Fruit fly (Drosophila melanogaster) whole organism, embryonic: ENCODE results near the gene wfs1.

Source experiments
- Ada2b ChIP-seq: fragments of 200-800 bp; sonication (Bioruptor generic); IDR thresholded peaks from 2 replicates; pipeline ENCODE4 v1.3.6; 2022; ENCODE audit warnings: missing biosample characterization, missing genetic modification characterization
- Asciz ChIP-seq: fragments of 200-800 bp; sonication (Bioruptor generic); optimal IDR thresholded peaks from 2 replicates; lab custom pipeline; 2017; ENCODE audit warnings: missing biosample characterization, mild to moderate bottlenecking, missing genetic modification characterization, missing genetic modification reagents
- CG11504 ChIP-seq: fragments of 200-800 bp; sonication (Bioruptor generic); optimal IDR thresholded peaks from 3 replicates; lab custom pipeline; 2019; ENCODE audit warnings: missing biosample characterization, mild to moderate bottlenecking, missing genetic modification characterization, moderate library complexity
- CG12942 ChIP-seq: fragments of 200-800 bp; sonication (Bioruptor generic); optimal IDR thresholded peaks from 3 replicates; lab custom pipeline; 2016; ENCODE audit warnings: missing biosample characterization, missing genetic modification characterization
- CG13624 ChIP-seq: fragments of 200-800 bp; sonication (Bioruptor generic); optimal IDR thresholded peaks from 2 replicates; lab custom pipeline; 2016; ENCODE audit warnings: missing biosample characterization, missing genetic modification characterization
- CG14667 ChIP-seq: fragments of 200-800 bp; sonication (Bioruptor generic); IDR thresholded peaks from 2 replicates; pipeline ENCODE4 v1.3.6; 2022; ENCODE audit warnings: missing biosample characterization, missing genetic modification characterization
- CG14860 ChIP-seq: fragments of 200-800 bp; sonication (Bioruptor generic); IDR thresholded peaks from 3 replicates; pipeline ENCODE4 v1.3.6; 2022; ENCODE audit warnings: missing biosample characterization, missing genetic modification characterization; ENCODE audit not compliant: partially characterized antibody
- CG1602 ChIP-seq: fragments of 200-800 bp; sonication (Bioruptor generic); optimal IDR thresholded peaks from 3 replicates; lab custom pipeline; 2016; ENCODE audit warnings: missing biosample characterization, missing genetic modification characterization
- CG18262 ChIP-seq: fragments of 200-800 bp; optimal IDR thresholded peaks from 3 replicates; lab custom pipeline; 2019; ENCODE audit warnings: missing biosample characterization, mild to moderate bottlenecking, missing genetic modification characterization, moderate library complexity
- CG18619 ChIP-seq: fragments of 200-800 bp; sonication (Bioruptor generic); optimal IDR thresholded peaks from 3 replicates; lab custom pipeline; 2017; ENCODE audit warnings: missing biosample characterization, mild to moderate bottlenecking, missing genetic modification characterization
- CG2678 ChIP-seq: fragments of 200-800 bp; sonication (Bioruptor generic); optimal IDR thresholded peaks from 3 replicates; lab custom pipeline; 2019; ENCODE audit warnings: missing biosample characterization, mild to moderate bottlenecking, missing genetic modification characterization, moderate library complexity
- CG30431 ChIP-seq: fragments of 200-800 bp; sonication (Bioruptor generic); optimal IDR thresholded peaks from 2 replicates; lab custom pipeline; 2017; ENCODE audit warnings: missing biosample characterization, missing genetic modification characterization
- CG6175 ChIP-seq: fragments of 200-800 bp; sonication (Bioruptor generic); IDR thresholded peaks from 3 replicates; pipeline ENCODE4 v1.3.6; 2022; ENCODE audit warnings: missing biosample characterization, missing genetic modification characterization
- CG6254 ChIP-seq: fragments of 200-800 bp; sonication (Bioruptor generic); optimal IDR thresholded peaks from 3 replicates; lab custom pipeline; 2017; ENCODE audit warnings: mild to moderate bottlenecking, missing biosample characterization, missing genetic modification reagents, missing genetic modification characterization
- CG6683 ChIP-seq: fragments of 200-800 bp; sonication (Bioruptor generic); optimal IDR thresholded peaks from 2 replicates; lab custom pipeline; 2017; ENCODE audit warnings: missing biosample characterization, mild to moderate bottlenecking, missing genetic modification characterization, missing genetic modification reagents
- Dref ChIP-seq: fragments of 200-800 bp; sonication (Bioruptor generic); IDR thresholded peaks from 2 replicates; pipeline ENCODE4 v1.3.6; 2022; ENCODE audit warnings: missing biosample characterization, missing genetic modification characterization
- E2f2 ChIP-seq: fragments of 200-800 bp; sonication (Bioruptor generic); IDR thresholded peaks from 2 replicates; pipeline ENCODE4 v1.3.6; 2022; ENCODE audit warnings: missing biosample characterization, missing genetic modification characterization
- HmgD ChIP-seq: fragments of 200-800 bp; sonication (Bioruptor generic); optimal IDR thresholded peaks from 3 replicates; lab custom pipeline; 2016; ENCODE audit warnings: missing biosample characterization, missing genetic modification characterization
- Hr51 ChIP-seq, 2 experiments: fragments of 200-800 bp; sonication (Bioruptor generic); optimal IDR thresholded peaks; 2 replicates in 1 of 2; 3 replicates in 1 of 2; lab custom pipeline; 2016 to 2018; ENCODE audit warnings: missing biosample characterization in 2 of 2, missing genetic modification characterization in 2 of 2, mild to moderate bottlenecking in 1 of 2, moderate library complexity in 1 of 2
- Kr ChIP-seq: fragments of 200-800 bp; sonication (Bioruptor generic); optimal IDR thresholded peaks from 2 replicates; lab custom pipeline; 2017; ENCODE audit warnings: missing biosample characterization, mild to moderate bottlenecking, missing genetic modification characterization
- MESR4 ChIP-seq: fragments of 200-800 bp; sonication (Bioruptor generic); optimal IDR thresholded peaks from 2 replicates; lab custom pipeline; 2018; ENCODE audit warnings: missing biosample characterization, mild to moderate bottlenecking, missing genetic modification characterization, moderate library complexity
- NC2α ChIP-seq: fragments of 200-800 bp; sonication (Bioruptor generic); optimal IDR thresholded peaks from 2 replicates; lab custom pipeline; 2016; ENCODE audit warnings: missing biosample characterization, missing genetic modification characterization
- Six4 ChIP-seq: fragments of 200-800 bp; sonication (Bioruptor generic); optimal IDR thresholded peaks from 2 replicates; lab custom pipeline; 2016; ENCODE audit warnings: missing biosample characterization, missing genetic modification characterization
- Usf ChIP-seq: fragments of 200-800 bp; sonication (Bioruptor generic); optimal IDR thresholded peaks from 2 replicates; lab custom pipeline; 2017; ENCODE audit warnings: missing genotype, missing biosample characterization, missing genetic modification characterization
- Xrp1 ChIP-seq: fragments of 200-800 bp; sonication (Bioruptor generic); IDR thresholded peaks from 2 replicates; pipeline ENCODE4 v1.3.6; 2022; ENCODE audit warnings: missing biosample characterization, missing genetic modification characterization
- da ChIP-seq: fragments of 200-800 bp; sonication (Bioruptor generic); optimal IDR thresholded peaks from 2 replicates; lab custom pipeline; 2016; ENCODE audit warnings: missing biosample characterization, missing genetic modification characterization
- gcm ChIP-seq: fragments of 200-800 bp; sonication (Bioruptor generic); optimal IDR thresholded peaks from 2 replicates; lab custom pipeline; 2019; ENCODE audit warnings: missing biosample characterization, mild to moderate bottlenecking, missing genetic modification characterization, moderate library complexity
- ham ChIP-seq: fragments of 200-800 bp; sonication (Bioruptor generic); IDR thresholded peaks from 2 replicates; pipeline ENCODE4 v1.3.6; 2022; ENCODE audit warnings: missing biosample characterization, missing genetic modification characterization
- hb ChIP-seq: fragments of 200-800 bp; sonication (Bioruptor generic); IDR thresholded peaks from 3 replicates; pipeline ENCODE4 v1.3.6; 2022; ENCODE audit warnings: missing biosample characterization, missing genetic modification characterization; ENCODE audit not compliant: partially characterized antibody
- hbn ChIP-seq: fragments of 200-800 bp; sonication (Bioruptor generic); IDR thresholded peaks from 2 replicates; pipeline ENCODE4 v1.3.6; 2022; ENCODE audit warnings: missing biosample characterization, missing genetic modification characterization; ENCODE audit not compliant: partially characterized antibody
- her ChIP-seq: fragments of 200-800 bp; sonication (Bioruptor generic); optimal IDR thresholded peaks from 2 replicates; lab custom pipeline; 2016; ENCODE audit warnings: missing biosample characterization, missing genetic modification characterization
- mld ChIP-seq: fragments of 200-800 bp; sonication (Bioruptor generic); IDR thresholded peaks from 3 replicates; pipeline ENCODE4 v1.3.6; 2022; ENCODE audit warnings: missing biosample characterization, missing genetic modification characterization; ENCODE audit not compliant: partially characterized antibody
- org-1 ChIP-seq: fragments of 200-800 bp; sonication (Bioruptor generic); optimal IDR thresholded peaks from 2 replicates; lab custom pipeline; 2017; ENCODE audit warnings: missing biosample characterization, missing genetic modification characterization
- pb ChIP-seq: fragments of 200-800 bp; sonication (Bioruptor generic); optimal IDR thresholded peaks from 3 replicates; lab custom pipeline; 2016; ENCODE audit warnings: missing biosample characterization, missing genetic modification characterization
- shn ChIP-seq: fragments of 200-800 bp; sonication (Bioruptor generic); optimal IDR thresholded peaks from 3 replicates; lab custom pipeline; 2016; ENCODE audit warnings: missing biosample characterization, missing genetic modification characterization
- slou ChIP-seq: fragments of 200-800 bp; sonication (Bioruptor generic); optimal IDR thresholded peaks from 3 replicates; lab custom pipeline; 2016; ENCODE audit warnings: missing biosample characterization, missing genetic modification characterization
- so ChIP-seq: fragments of 200-800 bp; sonication (Bioruptor generic); IDR thresholded peaks from 3 replicates; pipeline ENCODE4 v1.3.6; 2022; ENCODE audit warnings: missing biosample characterization, missing genetic modification characterization
- toy ChIP-seq: fragments of 200-800 bp; sonication (Bioruptor generic); IDR thresholded peaks from 2 replicates; pipeline ENCODE4 v1.3.6; 2022; ENCODE audit warnings: missing biosample characterization, missing genetic modification characterization
- trh ChIP-seq: fragments of 200-800 bp; sonication (Bioruptor generic); optimal IDR thresholded peaks from 2 replicates; lab custom pipeline; 2016; ENCODE audit warnings: missing biosample characterization, missing genetic modification characterization
- unc-4 ChIP-seq: fragments of 200-800 bp; sonication (Bioruptor generic); IDR thresholded peaks from 2 replicates; pipeline ENCODE4 v1.3.6; 2022; ENCODE audit warnings: missing biosample characterization, missing genetic modification characterization; ENCODE audit not compliant: partially characterized antibody
- unpg ChIP-seq: fragments of 200-800 bp; sonication (Bioruptor generic); optimal IDR thresholded peaks from 3 replicates; lab custom pipeline; 2018; ENCODE audit warnings: missing biosample characterization, mild to moderate bottlenecking, missing genetic modification characterization, moderate library complexity
- vnd ChIP-seq: fragments of 200-800 bp; sonication (Bioruptor generic); IDR thresholded peaks from 3 replicates; pipeline ENCODE4 v1.3.6; 2022; ENCODE audit warnings: missing biosample characterization, missing genetic modification characterization; ENCODE audit not compliant: partially characterized antibody
- z ChIP-seq: fragments of 200-800 bp; sonication (Bioruptor generic); IDR thresholded peaks from 3 replicates; pipeline ENCODE4 v1.3.6; 2022; ENCODE audit warnings: missing biosample characterization, missing genetic modification characterization
- zen ChIP-seq: fragments of 200-800 bp; sonication (Bioruptor generic); optimal IDR thresholded peaks from 3 replicates; lab custom pipeline; 2018; ENCODE audit warnings: missing biosample characterization, mild to moderate bottlenecking, missing genetic modification characterization, moderate library complexity
- zen2 ChIP-seq: fragments of 200-800 bp; sonication (Bioruptor generic); IDR thresholded peaks from 3 replicates; pipeline ENCODE4 v1.3.6; 2022; ENCODE audit warnings: missing biosample characterization, missing genetic modification characterization; ENCODE audit not compliant: partially characterized antibody
- zfh2 ChIP-seq: fragments of 200-800 bp; sonication (Bioruptor generic); optimal IDR thresholded peaks from 2 replicates; lab custom pipeline; 2016; ENCODE audit warnings: missing biosample characterization, missing genetic modification characterization

The wfs1 gene

dm6 chr3R:22724149-22724973 is 34.2 kb upstream of the wfs1 start, which contains the start of gene Irp-1A (continued):
- TF ChIP-seq mld (GFP tag; lab: Robert Waterston, UW) (peak; percentile 58; the same call in 2 of the 3 replicates), Ada2b (GFP tag; lab: Robert Waterston, UW) (peak; percentile 71), NC2α (GFP tag; lab: Kevin White, UChicago) (no peak)

- TF ChIP-seq Dref (GFP tag; lab: Robert Waterston, UW), result peak; percentile 91
- no peak for TF ChIP-seq slou (GFP tag; lab: Kevin White, UChicago)
- TF ChIP-seq zen2 (GFP tag; lab: Robert Waterston, UW), result no peak
- no peak for TF ChIP-seq Usf (GFP tag; lab: Kevin White, UChicago)
- no peak; the same call in 1 of the 2 replicates for TF ChIP-seq hbn (GFP tag; lab: Robert Waterston, UW)
- no peak for TF ChIP-seq HmgD (GFP tag; lab: Kevin White, UChicago)
- no peak for TF ChIP-seq shn (GFP tag; lab: Kevin White, UChicago)
- no peak for TF ChIP-seq z (GFP tag; lab: Robert Waterston, UW)
- no peak for TF ChIP-seq CG14667 (GFP tag; lab: Robert Waterston, UW)
- TF ChIP-seq Xrp1, result no peak
- no peak for TF ChIP-seq so (GFP tag; lab: Robert Waterston, UW)
- no peak for TF ChIP-seq Ada2b (GFP tag; lab: Robert Waterston, UW)
- peak; percentile 74 for TF ChIP-seq MESR4 (GFP tag; lab: Kevin White, UChicago)
- no peak for TF ChIP-seq ham (GFP tag; lab: Robert Waterston, UW)
- no peak for TF ChIP-seq zen
- TF ChIP-seq pb (GFP tag; lab: Kevin White, UChicago), result no peak
- TF ChIP-seq CG14860 (GFP tag; lab: Robert Waterston, UW), result peak; percentile 8; the same call in 1 of the 3 replicates
- no peak for TF ChIP-seq CG6683 (GFP tag; lab: Kevin White, UChicago)
- TF ChIP-seq CG6175, result no peak
- no peak for TF ChIP-seq CG12942 (GFP tag; lab: Kevin White, UChicago)
- TF ChIP-seq CG2678 (tag; lab: Kevin White, UChicago), result peak; percentile 1
- TF ChIP-seq CG30431 (GFP tag; lab: Kevin White, UChicago), result no peak
- TF ChIP-seq hb, result peak; percentile 67; the same call in 2 of the 3 replicates
- no peak for TF ChIP-seq her
- peak; percentile 96 for TF ChIP-seq E2f2 (GFP tag; lab: Robert Waterston, UW)
- TF ChIP-seq toy (GFP tag; lab: Robert Waterston, UW), result no peak
- TF ChIP-seq gcm, result no peak
- no peak for TF ChIP-seq Kr (GFP tag; lab: Kevin White, UChicago)
- TF ChIP-seq CG11504, result no peak
- TF ChIP-seq Asciz (GFP tag; lab: Kevin White, UChicago), result no peak
- no peak for TF ChIP-seq Hr51 (GFP tag; optimal IDR thresholded peaks at IDR 0.05; lab: Kevin White, UChicago)
- TF ChIP-seq da (GFP tag; lab: Kevin White, UChicago), result no peak
- no peak for TF ChIP-seq CG6254 (GFP tag; lab: Kevin White, UChicago)
- peak; percentile 18 for TF ChIP-seq CG18262
- TF ChIP-seq unc-4 (GFP tag; lab: Robert Waterston, UW), result peak; percentile 69
- no peak for TF ChIP-seq CG18619 (GFP tag; lab: Kevin White, UChicago)
- TF ChIP-seq CG1602 (GFP tag; lab: Kevin White, UChicago), result no peak
- no peak for TF ChIP-seq Six4 (GFP tag; lab: Kevin White, UChicago)
- no peak for TF ChIP-seq org-1 (GFP tag; lab: Kevin White, UChicago)
- no peak for TF ChIP-seq zfh2 (GFP tag; lab: Kevin White, UChicago)
- no peak for TF ChIP-seq trh (GFP tag; lab: Kevin White, UChicago)
- no peak for TF ChIP-seq unpg
- TF ChIP-seq vnd (GFP tag; lab: Robert Waterston, UW), result peak; percentile 38; the same call in 1 of the 3 replicates
- no peak for TF ChIP-seq CG13624 (GFP tag; lab: Kevin White, UChicago)
Measured at dm6 chr3R:22720808-22721306, 30.7 kb upstream of the wfs1 start, which contains the start of gene wge. Gene wge (minus strand): TSS chr3R:22721150.
